Fruit fly (Drosophila melanogaster): Measurements from ENCODE around the gene Smyd5.

Gene Smyd5

dm6 chr3R:21218733-21219165, at the start of gene Smyd5, which contains the start of gene Oga:
Gene Smyd5 (minus strand): TSS chr3R:21218791.
Gene Oga (plus strand): TSS chr3R:21219077.
- peak; percentile 41 for TF ChIP-seq CG17801 (GFP tag; optimal IDR thresholded peaks at IDR 0.05; ENCODE audit: partially characterized antibody)

dm6 chr3R:21267972-21268512, 49.5 kb upstream of the Smyd5 start:
- no peak for TF ChIP-seq CG17801 (GFP tag; optimal IDR thresholded peaks at IDR 0.05; ENCODE audit: partially characterized antibody)

- TF ChIP-seq CG17801 (GFP tag; optimal IDR thresholded peaks at IDR 0.05; ENCODE audit: partially characterized antibody), result no peak
These were observed 44.6 kb upstream of the Smyd5 start for dm6 chr3R:21263177-21263576.

dm6 chr3R:21260795-21261194, 42.2 kb upstream of the Smyd5 start:
- no peak for TF ChIP-seq CG17801 (GFP tag; optimal IDR thresholded peaks at IDR 0.05; ENCODE audit: partially characterized antibody)

- no peak for TF ChIP-seq CG17801 (GFP tag; optimal IDR thresholded peaks at IDR 0.05; ENCODE audit: partially characterized antibody)
These were observed 35.7 kb upstream of the Smyd5 start for dm6 chr3R:21254296-21254695.

- TF ChIP-seq CG17801 (GFP tag; optimal IDR thresholded peaks at IDR 0.05; ENCODE audit: partially characterized antibody), result no peak
These were observed 33.9 kb upstream of the Smyd5 start for dm6 chr3R:21252478-21252877.

- no peak for TF ChIP-seq CG17801 (GFP tag; optimal IDR thresholded peaks at IDR 0.05; ENCODE audit: partially characterized antibody)
These were observed 28.0 kb upstream of the Smyd5 start, which contains the start of gene ETHR for dm6 chr3R:21246492-21247061. Gene ETHR (plus strand): TSS chr3R:21247011.

dm6 chr3R:21245846-21246245, 27.3 kb upstream of the Smyd5 start:
- no peak for TF ChIP-seq CG17801 (GFP tag; optimal IDR thresholded peaks at IDR 0.05; ENCODE audit: partially characterized antibody)

dm6 chr3R:21242318-21242717, 23.7 kb upstream of the Smyd5 start, which contains the start of gene CG5892:
Gene CG5892 (plus strand): TSS chr3R:21242618.
- TF ChIP-seq CG17801 (GFP tag; optimal IDR thresholded peaks at IDR 0.05; ENCODE audit: partially characterized antibody), result no peak

- no peak for TF ChIP-seq CG17801 (GFP tag; optimal IDR thresholded peaks at IDR 0.05; ENCODE audit: partially characterized antibody)
These were observed 22.7 kb upstream of the Smyd5 start for dm6 chr3R:21241332-21241731.

dm6 chr3R:21237099-21237498, 18.5 kb upstream of the Smyd5 start, which contains the start of gene e:
Gene e (minus strand): TSS chr3R:21237177.
- no peak for TF ChIP-seq CG17801 (GFP tag; optimal IDR thresholded peaks at IDR 0.05; ENCODE audit: partially characterized antibody)

- peak; percentile 14 for TF ChIP-seq CG17801 (GFP tag; optimal IDR thresholded peaks at IDR 0.05; ENCODE audit: partially characterized antibody)
These were observed 5.6 kb upstream of the Smyd5 start for dm6 chr3R:21224230-21224629.

- TF ChIP-seq CG17801 (GFP tag; optimal IDR thresholded peaks at IDR 0.05; ENCODE audit: partially characterized antibody), result peak; percentile 59
These were observed 5.0 kb upstream of the Smyd5 start, which contains the start of the genes CG3337 and Nelf-A for dm6 chr3R:21223453-21224057. Gene CG3337 (minus strand): TSS chr3R:21223584. Gene Nelf-A (plus strand): TSS chr3R:21223704.

dm6 chr3R:21215290-21215689, 3.3 kb downstream of the Smyd5 start:
- TF ChIP-seq CG17801 (GFP tag; optimal IDR thresholded peaks at IDR 0.05; ENCODE audit: partially characterized antibody), result no peak

- TF ChIP-seq CG17801 (GFP tag; optimal IDR thresholded peaks at IDR 0.05; ENCODE audit: partially characterized antibody), result peak; percentile 20
These were observed 3.9 kb downstream of the Smyd5 start, which contains the start of gene Ddrgk1 for dm6 chr3R:21214693-21215145. Gene Ddrgk1 (plus strand): TSS chr3R:21215079.

dm6 chr3R:21210081-21210480, 8.5 kb downstream of the Smyd5 start:
- no peak for TF ChIP-seq CG17801 (GFP tag; optimal IDR thresholded peaks at IDR 0.05; ENCODE audit: partially characterized antibody)
